Fruit fly (Drosophila melanogaster) whole organism, prepupa: Measurements from ENCODE around the gene CG43373.

ENCODE experiments used
- Blimp-1 ChIP-seq: fragments of 200-800 bp; sonication (Bioruptor generic); optimal IDR thresholded peaks from 3 replicates; lab custom pipeline; 2017; ENCODE audit warnings: missing biosample characterization, missing genetic modification characterization, mild to moderate bottlenecking, moderate library complexity, missing genetic modification reagents
- CG10669 ChIP-seq: fragments of 200-800 bp; sonication (Bioruptor generic); optimal IDR thresholded peaks from 3 replicates; lab custom pipeline; 2018; ENCODE audit warnings: missing biosample characterization, mild to moderate bottlenecking, missing genetic modification characterization, moderate library complexity
- CG11294 ChIP-seq: fragments of 200-800 bp; sonication (Bioruptor generic); IDR thresholded peaks from 2 replicates; pipeline ENCODE4 v1.3.6; 2022; ENCODE audit warnings: missing biosample characterization, missing genetic modification characterization
- CG11762 ChIP-seq: fragments of 200-800 bp; sonication (Bioruptor generic); optimal IDR thresholded peaks from 3 replicates; lab custom pipeline; 2016; ENCODE audit warnings: missing biosample characterization, missing genetic modification characterization; ENCODE audit not compliant: insufficient read depth
- CG11902 ChIP-seq: fragments of 200-800 bp; sonication (Bioruptor generic); optimal IDR thresholded peaks from 3 replicates; lab custom pipeline; 2016; ENCODE audit warnings: missing biosample characterization, missing genetic modification characterization
- CG15336 ChIP-seq: fragments of 200-800 bp; sonication (Bioruptor generic); IDR thresholded peaks from 2 replicates; pipeline ENCODE4 v1.3.6; 2022; ENCODE audit warnings: missing biosample characterization, missing genetic modification characterization
- CG1621 ChIP-seq: fragments of 200-800 bp; sonication (Bioruptor generic); optimal IDR thresholded peaks from 3 replicates; lab custom pipeline; 2018; ENCODE audit warnings: missing biosample characterization, mild to moderate bottlenecking, missing genetic modification characterization
- CG16779 ChIP-seq: fragments of 200-800 bp; sonication (Bioruptor generic); optimal IDR thresholded peaks from 3 replicates; lab custom pipeline; 2017; ENCODE audit warnings: missing biosample characterization, mild to moderate bottlenecking, missing genetic modification characterization
- CG3032 ChIP-seq: fragments of 200-800 bp; optimal IDR thresholded peaks from 2 replicates; lab custom pipeline; 2019; ENCODE audit warnings: missing biosample characterization, mild to moderate bottlenecking, missing genetic modification characterization, moderate library complexity
- CG32006 ChIP-seq: fragments of 200-800 bp; sonication (Bioruptor generic); optimal IDR thresholded peaks from 3 replicates; lab custom pipeline; 2017; ENCODE audit warnings: missing biosample characterization, mild to moderate bottlenecking, missing genetic modification characterization
- CG3919 ChIP-seq: fragments of 200-800 bp; sonication (Bioruptor generic); optimal IDR thresholded peaks from 3 replicates; lab custom pipeline; 2016; ENCODE audit warnings: missing biosample characterization, missing genetic modification characterization
- CG4318 ChIP-seq: fragments of 200-800 bp; sonication (Bioruptor generic); optimal IDR thresholded peaks from 3 replicates; lab custom pipeline; 2017; ENCODE audit warnings: missing biosample characterization, mild to moderate bottlenecking, missing genetic modification characterization
- CG6163 ChIP-seq: fragments of 200-800 bp; sonication (Bioruptor generic); IDR thresholded peaks from 3 replicates; pipeline ENCODE4 v1.3.6; 2022; ENCODE audit warnings: missing biosample characterization, missing genetic modification characterization
- CG6792 ChIP-seq: fragments of 200-800 bp; sonication (Bioruptor generic); optimal IDR thresholded peaks from 3 replicates; lab custom pipeline; 2016; ENCODE audit warnings: missing biosample characterization, missing genetic modification characterization
- CG7368 ChIP-seq: fragments of 200-800 bp; sonication (Bioruptor generic); optimal IDR thresholded peaks from 3 replicates; lab custom pipeline; 2016; ENCODE audit warnings: missing biosample characterization, missing genetic modification characterization
- CG8119 ChIP-seq: fragments of 200-800 bp; sonication (Bioruptor generic); IDR thresholded peaks from 3 replicates; pipeline ENCODE4 v1.3.6; 2022; ENCODE audit warnings: missing biosample characterization, missing genetic modification characterization
- CG8632 ChIP-seq: fragments of 200-800 bp; sonication (Bioruptor generic); optimal IDR thresholded peaks from 3 replicates; lab custom pipeline; 2016; ENCODE audit warnings: missing biosample characterization, missing genetic modification characterization
- CG9139 ChIP-seq: fragments of 200-800 bp; sonication (Bioruptor generic); optimal IDR thresholded peaks from 3 replicates; lab custom pipeline; 2017; ENCODE audit warnings: missing biosample characterization, mild to moderate bottlenecking, missing genetic modification characterization
- Eip78C ChIP-seq: fragments of 200-800 bp; sonication (Bioruptor generic); peaks from one replicate; lab custom pipeline; 2016; ENCODE audit warnings: missing biosample characterization, missing genetic modification characterization
- Ets21C ChIP-seq: fragments of 200-800 bp; sonication (Bioruptor generic); optimal IDR thresholded peaks from 3 replicates; lab custom pipeline; 2016; ENCODE audit warnings: missing biosample characterization, missing genetic modification characterization
- Ets96B ChIP-seq: fragments of 200-800 bp; optimal IDR thresholded peaks from 2 replicates; lab custom pipeline; 2019; ENCODE audit warnings: missing biosample characterization, mild to moderate bottlenecking, missing genetic modification characterization, moderate library complexity
- Hr38 ChIP-seq: sonication (Bioruptor generic); optimal IDR thresholded peaks from 2 replicates; lab custom pipeline; 2016; ENCODE audit warnings: missing biosample characterization, missing genetic modification characterization
- Lpt ChIP-seq: fragments of 200-800 bp; sonication (Bioruptor generic); optimal IDR thresholded peaks from 3 replicates; lab custom pipeline; 2016; ENCODE audit warnings: missing biosample characterization, missing genetic modification characterization
- Met ChIP-seq: fragments of 200-800 bp; sonication (Bioruptor generic); optimal IDR thresholded peaks from 3 replicates; lab custom pipeline; 2016; ENCODE audit warnings: missing biosample characterization, missing genetic modification characterization
- OdsH ChIP-seq: fragments of 200-800 bp; sonication (Bioruptor generic); optimal IDR thresholded peaks from 3 replicates; lab custom pipeline; 2016; ENCODE audit warnings: missing biosample characterization, missing genetic modification characterization
- Smox ChIP-seq: fragments of 200-800 bp; sonication (Bioruptor generic); optimal IDR thresholded peaks from 3 replicates; lab custom pipeline; 2016; ENCODE audit warnings: missing biosample characterization, missing genetic modification characterization
- Sox14 ChIP-seq: fragments of 200-800 bp; sonication (Bioruptor generic); optimal IDR thresholded peaks from 3 replicates; lab custom pipeline; 2016; ENCODE audit warnings: missing biosample characterization, missing genetic modification characterization
- acj6 ChIP-seq: fragments of 200-800 bp; sonication (Bioruptor generic); optimal IDR thresholded peaks from 3 replicates; lab custom pipeline; 2016; ENCODE audit warnings: missing biosample characterization, missing genetic modification characterization
- dac ChIP-seq: fragments of 200-800 bp; sonication (Bioruptor generic); optimal IDR thresholded peaks from 2 replicates; lab custom pipeline; 2017; ENCODE audit warnings: missing biosample characterization, mild to moderate bottlenecking, missing genetic modification characterization
- dsx ChIP-seq: fragments of 200-800 bp; optimal IDR thresholded peaks from 3 replicates; lab custom pipeline; 2019; ENCODE audit warnings: missing biosample characterization, mild to moderate bottlenecking, missing genetic modification characterization, moderate library complexity; ENCODE audit not compliant: poor library complexity, severe bottlenecking
- eg ChIP-seq: fragments of 200-800 bp; sonication (Bioruptor generic); IDR thresholded peaks from 3 replicates; pipeline ENCODE4 v1.3.6; 2022; ENCODE audit warnings: missing biosample characterization, missing genetic modification characterization
- esn ChIP-seq: fragments of 200-800 bp; sonication (Bioruptor generic); optimal IDR thresholded peaks from 2 replicates; lab custom pipeline; 2016; ENCODE audit warnings: missing biosample characterization, mild to moderate bottlenecking, missing genetic modification characterization, moderate library complexity
- fd59A ChIP-seq: fragments of 200-800 bp; sonication (Bioruptor generic); optimal IDR thresholded peaks from 2 replicates; lab custom pipeline; 2017; ENCODE audit warnings: missing biosample characterization, mild to moderate bottlenecking, missing genetic modification characterization, missing genetic modification reagents
- fd85E ChIP-seq: fragments of 200-800 bp; sonication (Bioruptor generic); optimal IDR thresholded peaks from 3 replicates; lab custom pipeline; 2016; ENCODE audit warnings: missing biosample characterization, missing genetic modification characterization
- fkh ChIP-seq: fragments of 200-800 bp; sonication (Bioruptor generic); optimal IDR thresholded peaks from 3 replicates; lab custom pipeline; 2017; ENCODE audit warnings: missing biosample characterization, mild to moderate bottlenecking, missing genetic modification characterization, moderate library complexity
- net ChIP-seq: fragments of 200-800 bp; sonication (Bioruptor generic); optimal IDR thresholded peaks from 3 replicates; lab custom pipeline; 2016; ENCODE audit warnings: missing biosample characterization, missing genetic modification characterization
- pdm3 ChIP-seq: fragments of 200-800 bp; sonication (Bioruptor generic); optimal IDR thresholded peaks from 3 replicates; lab custom pipeline; 2016; ENCODE audit warnings: missing biosample characterization, missing genetic modification characterization
- ss ChIP-seq, 2 experiments: fragments of 200-800 bp; sonication (Bioruptor generic); optimal IDR thresholded peaks; 2 replicates in 1 of 2; 3 replicates in 1 of 2; lab custom pipeline; 2017 to 2018; ENCODE audit warnings: mild to moderate bottlenecking in 2 of 2, missing biosample characterization in 2 of 2, missing genetic modification characterization in 2 of 2, moderate library complexity in 1 of 2
- svp ChIP-seq: fragments of 200-800 bp; sonication (Bioruptor generic); peaks from one replicate; lab custom pipeline; 2016; ENCODE audit warnings: missing biosample characterization, missing genetic modification characterization
- vri ChIP-seq: fragments of 200-800 bp; sonication (Bioruptor generic); optimal IDR thresholded peaks from 3 replicates; lab custom pipeline; 2016; ENCODE audit warnings: missing biosample characterization, mild to moderate bottlenecking, missing genetic modification characterization

The CG43373 gene

dm6 chr3L:16480408-16481193, 62.6 kb downstream of the CG43373 start (continued):
- TF ChIP-seq ss (GFP tag; optimal IDR thresholded peaks at IDR 0.05; lab: Kevin White, UChicago): peak; percentile 74 to 86
- peak; percentile 84 for TF ChIP-seq Met (GFP tag; lab: Kevin White, UChicago)
- TF ChIP-seq fd59A (GFP tag; lab: Kevin White, UChicago): peak; percentile 85
- peak; percentile 87 for TF ChIP-seq acj6 (GFP tag; lab: Kevin White, UChicago)
- no peak for TF ChIP-seq Hr38
- TF ChIP-seq Blimp-1: peak; percentile 7
- peak; percentile 90 for TF ChIP-seq Ets96B (tag; lab: Kevin White, UChicago)
- peak; percentile 69 for TF ChIP-seq Smox (GFP tag; lab: Kevin White, UChicago)
- TF ChIP-seq pdm3 (GFP tag; lab: Kevin White, UChicago): peak; percentile 90
- peak; percentile 73 for TF ChIP-seq CG11294 (GFP tag; lab: Robert Waterston, UW)
- TF ChIP-seq CG9139 (GFP tag; lab: Kevin White, UChicago): peak; percentile 78
- peak; percentile 85 for TF ChIP-seq net (GFP tag; lab: Kevin White, UChicago)
- peak; percentile 80 for TF ChIP-seq CG11762 (GFP tag; lab: Kevin White, UChicago)
- peak; percentile 45 for TF ChIP-seq fd85E (GFP tag; lab: Kevin White, UChicago)
- TF ChIP-seq CG32006: peak; percentile 96
- peak; percentile 89 for TF ChIP-seq CG3919 (GFP tag; lab: Kevin White, UChicago)
- TF ChIP-seq Ets21C (GFP tag; lab: Kevin White, UChicago): peak; percentile 59

dm6 chr3L:16478608-16479203, 64.5 kb downstream of the CG43373 start:
- TF ChIP-seq Smox (GFP tag; lab: Kevin White, UChicago) (no peak), ss (GFP tag; optimal IDR thresholded peaks at IDR 0.05; lab: Kevin White, UChicago) (no peak), CG8119 (GFP tag; lab: Robert Waterston, UW) (0 out of 3 replicates have a peak, but pooled peaks have one; percentile 16), Ets96B (tag; lab: Kevin White, UChicago) (no peak), CG11294 (GFP tag; lab: Robert Waterston, UW) (no peak), fkh (GFP tag; lab: Kevin White, UChicago) (peak; percentile 5), CG4318 (GFP tag; lab: Kevin White, UChicago) (no peak), CG3032 (tag; lab: Kevin White, UChicago) (no peak), vri (GFP tag; lab: Kevin White, UChicago) (no peak), Eip78C (peak; percentile 76), dsx (GFP tag; lab: Kevin White, UChicago) (peak; percentile 99), svp (GFP tag; lab: Kevin White, UChicago) (no peak)
- TF ChIP-seq, all 60 proteins: peak for 4

dm6 chr3L:16477730-16478129, 65.4 kb downstream of the CG43373 start:
- TF ChIP-seq net (GFP tag; lab: Kevin White, UChicago) (no peak), CG1621 (tag; lab: Kevin White, UChicago) (no peak), Lpt (GFP tag; lab: Kevin White, UChicago) (no peak), CG6163 (0 out of 3 replicates have a peak, but pooled peaks have one; percentile 12), Eip78C (peak; percentile 37), fkh (GFP tag; lab: Kevin White, UChicago) (peak; percentile 58), CG7368 (GFP tag; lab: Kevin White, UChicago) (no peak)

- TF ChIP-seq CG6792 (no peak), dsx (GFP tag; lab: Kevin White, UChicago) (peak; percentile 68), esn (GFP tag; lab: Kevin White, UChicago) (no peak), CG10669 (GFP tag; lab: Kevin White, UChicago) (no peak), fd85E (GFP tag; lab: Kevin White, UChicago) (no peak), CG8119 (GFP tag; lab: Robert Waterston, UW) (0 out of 3 replicates have a peak, but pooled peaks have one; percentile 16), dac (GFP tag; lab: Kevin White, UChicago) (no peak), Lpt (GFP tag; lab: Kevin White, UChicago) (no peak), eg (GFP tag; lab: Robert Waterston, UW) (peak; percentile 41; the same call in 1 of the 3 replicates), Smox (GFP tag; lab: Kevin White, UChicago) (no peak), CG8632 (GFP tag; lab: Kevin White, UChicago) (no peak), svp (GFP tag; lab: Kevin White, UChicago) (no peak), CG16779 (tag; lab: Kevin White, UChicago) (no peak), CG11294 (GFP tag; lab: Robert Waterston, UW) (0 out of 2 replicates have a peak, but pooled peaks have one; percentile 5), CG7368 (GFP tag; lab: Kevin White, UChicago) (no peak), OdsH (GFP tag; lab: Kevin White, UChicago) (no peak), CG15336 (GFP tag; lab: Robert Waterston, UW) (peak; percentile 33; the same call in 1 of the 2 replicates), CG6163 (0 out of 3 replicates have a peak, but pooled peaks have one; percentile 24), CG11902 (GFP tag; lab: Kevin White, UChicago) (no peak), Sox14 (no peak), fkh (GFP tag; lab: Kevin White, UChicago) (no peak)
These were observed 66.0 kb downstream of the CG43373 start for dm6 chr3L:16477134-16477702.
